Fruit fly (Drosophila melanogaster) whole organism, embryonic: ENCODE measurements around the gene scny.

ENCODE experiments used
- Atf6 ChIP-seq: fragments of 200-800 bp; sonication (Bioruptor generic); IDR thresholded peaks from 2 replicates; pipeline ENCODE4 v1.3.6; 2022; ENCODE audit warnings: missing biosample characterization, missing genetic modification characterization
- B-H2 ChIP-seq: fragments of 200-800 bp; sonication (Bioruptor generic); optimal IDR thresholded peaks from 2 replicates; lab custom pipeline; 2018; ENCODE audit warnings: missing biosample characterization, mild to moderate bottlenecking, missing genetic modification characterization
- CG10565 ChIP-seq: fragments of 200-800 bp; sonication (Bioruptor generic); optimal IDR thresholded peaks from 3 replicates; lab custom pipeline; 2016; ENCODE audit warnings: missing biosample characterization, mild to moderate bottlenecking, missing genetic modification characterization
- CG10654 ChIP-seq: fragments of 200-800 bp; sonication (Bioruptor generic); optimal IDR thresholded peaks from 2 replicates; lab custom pipeline; 2016; ENCODE audit warnings: missing biosample characterization, missing genetic modification characterization
- CG10959 ChIP-seq: fragments of 200-800 bp; sonication (Bioruptor generic); IDR thresholded peaks from 2 replicates; pipeline ENCODE4 v1.3.6; 2022; ENCODE audit warnings: missing biosample characterization, missing genetic modification characterization
- CG1529 ChIP-seq: fragments of 200-800 bp; sonication (Bioruptor generic); optimal IDR thresholded peaks from 3 replicates; lab custom pipeline; 2018; ENCODE audit warnings: missing biosample characterization, missing genetic modification characterization
- CG15696 ChIP-seq: fragments of 200-800 bp; sonication (Bioruptor generic); optimal IDR thresholded peaks from 2 replicates; lab custom pipeline; 2019; ENCODE audit warnings: missing biosample characterization, mild to moderate bottlenecking, missing genetic modification characterization, moderate library complexity
- CG1647 ChIP-seq: fragments of 200-800 bp; sonication (Bioruptor generic); optimal IDR thresholded peaks from 3 replicates; lab custom pipeline; 2016; ENCODE audit warnings: missing biosample characterization, missing genetic modification characterization
- CG18011 ChIP-seq: fragments of 200-800 bp; sonication (Bioruptor generic); optimal IDR thresholded peaks from 2 replicates; lab custom pipeline; 2017; ENCODE audit warnings: missing biosample characterization, missing genetic modification characterization, mild to moderate bottlenecking, moderate library complexity, missing genotype
- CG2120 ChIP-seq: fragments of 200-800 bp; sonication (Bioruptor generic); optimal IDR thresholded peaks from 3 replicates; lab custom pipeline; 2016; ENCODE audit warnings: missing biosample characterization, missing genetic modification characterization
- CG2712 ChIP-seq: fragments of 200-800 bp; optimal IDR thresholded peaks from 3 replicates; lab custom pipeline; 2019; ENCODE audit warnings: missing biosample characterization, mild to moderate bottlenecking, missing genetic modification characterization, moderate library complexity
- CG31441 ChIP-seq: fragments of 200-800 bp; sonication (Bioruptor generic); IDR thresholded peaks from 2 replicates; pipeline ENCODE4 v1.3.6; 2022; ENCODE audit warnings: missing biosample characterization, missing genetic modification characterization
- CG32772 ChIP-seq: fragments of 200-800 bp; sonication (Bioruptor generic); IDR thresholded peaks from 2 replicates; pipeline ENCODE4 v1.3.6; 2022; ENCODE audit warnings: missing biosample characterization, missing genetic modification characterization
- CG33557 ChIP-seq: fragments of 200-800 bp; sonication (Bioruptor generic); optimal IDR thresholded peaks from 2 replicates; lab custom pipeline; 2019; ENCODE audit warnings: missing biosample characterization, mild to moderate bottlenecking, missing genetic modification characterization, moderate library complexity
- CG34224 ChIP-seq: fragments of 200-800 bp; sonication (Bioruptor generic); IDR thresholded peaks from 3 replicates; pipeline ENCODE4 v1.3.6; 2022; ENCODE audit warnings: missing biosample characterization, missing genetic modification characterization; ENCODE audit not compliant: partially characterized antibody
- CG4854 ChIP-seq: fragments of 200-800 bp; sonication (Bioruptor generic); optimal IDR thresholded peaks from 2 replicates; lab custom pipeline; 2016; ENCODE audit warnings: missing biosample characterization, missing genetic modification characterization, inconsistent platforms
- CG6254 ChIP-seq: fragments of 200-800 bp; sonication (Bioruptor generic); optimal IDR thresholded peaks from 3 replicates; lab custom pipeline; 2017; ENCODE audit warnings: mild to moderate bottlenecking, missing biosample characterization, missing genetic modification reagents, missing genetic modification characterization
- CG6272 ChIP-seq: fragments of 200-800 bp; sonication (Bioruptor generic); IDR thresholded peaks from 2 replicates; pipeline ENCODE4 v1.3.6; 2022; ENCODE audit warnings: missing biosample characterization, missing genetic modification characterization
- CG7963 ChIP-seq: fragments of 200-800 bp; sonication (Bioruptor generic); IDR thresholded peaks from 3 replicates; pipeline ENCODE4 v1.3.6; 2022; ENCODE audit warnings: missing biosample characterization, missing genetic modification characterization; ENCODE audit not compliant: partially characterized antibody
- CG9437 ChIP-seq: fragments of 200-800 bp; sonication (Bioruptor generic); optimal IDR thresholded peaks from 2 replicates; lab custom pipeline; 2018; ENCODE audit warnings: missing biosample characterization, mild to moderate bottlenecking, missing genetic modification characterization
- D19A ChIP-seq: fragments of 200-800 bp; optimal IDR thresholded peaks from 3 replicates; lab custom pipeline; 2019; ENCODE audit warnings: missing biosample characterization, mild to moderate bottlenecking, missing genetic modification characterization, moderate library complexity
- Deaf1 ChIP-seq: fragments of 200-800 bp; optimal IDR thresholded peaks from 3 replicates; lab custom pipeline; 2019; ENCODE audit warnings: missing biosample characterization, mild to moderate bottlenecking, missing genetic modification characterization, moderate library complexity
- Dfd ChIP-seq, 2 experiments: fragments of >200 bp; optimal IDR thresholded peaks; 2 replicates each; lab custom pipeline; 2017; ENCODE audit warnings: missing biosample characterization in 2 of 2, missing genetic modification characterization in 2 of 2
- Doc2 ChIP-seq: fragments of 200-800 bp; sonication (Bioruptor generic); IDR thresholded peaks from 2 replicates; pipeline ENCODE4 v1.3.6; 2022; ENCODE audit warnings: missing biosample characterization, missing genetic modification characterization
- Ets65A ChIP-seq: fragments of 200-800 bp; sonication (Bioruptor generic); peaks from one replicate; lab custom pipeline; 2016; ENCODE audit warnings: missing biosample characterization, missing genetic modification characterization
- Ets97D ChIP-seq: fragments of 200-800 bp; sonication (Bioruptor generic); optimal IDR thresholded peaks from 3 replicates; lab custom pipeline; 2016; ENCODE audit warnings: missing biosample characterization, missing genetic modification characterization
- Hey ChIP-seq: fragments of 200-800 bp; sonication (Bioruptor generic); optimal IDR thresholded peaks from 3 replicates; lab custom pipeline; 2018; ENCODE audit warnings: missing biosample characterization, mild to moderate bottlenecking, missing genetic modification characterization
- Hmr ChIP-seq: fragments of 200-800 bp; sonication (Bioruptor generic); optimal IDR thresholded peaks from 3 replicates; lab custom pipeline; 2017; ENCODE audit warnings: mild to moderate bottlenecking, missing biosample characterization, missing genetic modification reagents, missing genetic modification characterization
- Hmx ChIP-seq: fragments of 200-800 bp; sonication (Bioruptor generic); optimal IDR thresholded peaks from 2 replicates; lab custom pipeline; 2016; ENCODE audit warnings: missing biosample characterization, missing genetic modification characterization
- Mrtf ChIP-seq: fragments of 200-800 bp; sonication (Bioruptor generic); IDR thresholded peaks from 3 replicates; pipeline ENCODE4 v1.3.6; 2022; ENCODE audit warnings: missing biosample characterization, missing genetic modification characterization
- Myb ChIP-seq: fragments of 200-800 bp; sonication (Bioruptor generic); optimal IDR thresholded peaks from 2 replicates; lab custom pipeline; 2016; ENCODE audit warnings: missing biosample characterization, missing genetic modification characterization
- Sry-δ ChIP-seq: fragments of 200-800 bp; sonication (Bioruptor generic); optimal IDR thresholded peaks from 2 replicates; lab custom pipeline; 2016; ENCODE audit warnings: missing biosample characterization, missing genetic modification characterization
- Trl ChIP-seq, 3 experiments: fragments of >200 bp in 2 of 3; fragments of 200-800 bp in 1 of 3; sonication (Bioruptor generic) in 1 of 3; optimal IDR thresholded peaks; 2 replicates in 1 of 3; 3 replicates in 2 of 3; lab custom pipeline; 2016 to 2017; ENCODE audit warnings: missing biosample characterization in 1 of 3, missing genetic modification characterization in 1 of 3
- ap ChIP-seq: fragments of 200-800 bp; sonication (Bioruptor generic); IDR thresholded peaks from 2 replicates; pipeline ENCODE4 v1.3.6; 2022; ENCODE audit warnings: missing biosample characterization, missing genetic modification characterization
- btn ChIP-seq: fragments of 200-800 bp; sonication (Bioruptor generic); optimal IDR thresholded peaks from 2 replicates; lab custom pipeline; 2016; ENCODE audit warnings: missing biosample characterization, missing genetic modification characterization
- crol ChIP-seq: fragments of 200-800 bp; sonication (Bioruptor generic); IDR thresholded peaks from 2 replicates; pipeline ENCODE4 v1.3.6; 2022; ENCODE audit warnings: missing biosample characterization, missing genetic modification characterization
- dan ChIP-seq: fragments of 200-800 bp; sonication (Bioruptor generic); IDR thresholded peaks from 2 replicates; pipeline ENCODE4 v1.3.6; 2022; ENCODE audit warnings: missing biosample characterization, missing genetic modification characterization
- dpn ChIP-seq, 2 experiments: fragments of 200-800 bp; sonication (Bioruptor generic); optimal IDR thresholded peaks; 3 replicates each; lab custom pipeline; 2016; ENCODE audit warnings: missing biosample characterization in 2 of 2, missing genetic modification characterization in 2 of 2
- exex ChIP-seq: fragments of 200-800 bp; sonication (Bioruptor generic); optimal IDR thresholded peaks from 4 replicates; lab custom pipeline; 2018; ENCODE audit warnings: missing biosample characterization, mild to moderate bottlenecking, missing genetic modification characterization, moderate library complexity
- hth ChIP-seq: fragments of >200 bp; optimal IDR thresholded peaks from 2 replicates; lab custom pipeline; 2017; ENCODE audit warnings: inconsistent platforms
- insv ChIP-seq, 2 experiments: fragments of 200-800 bp; sonication (Bioruptor generic); optimal IDR thresholded peaks; 3 replicates each; lab custom pipeline; 2016 to 2018; ENCODE audit warnings: missing biosample characterization in 2 of 2, missing genetic modification characterization in 2 of 2
- ken ChIP-seq: fragments of 200-800 bp; sonication (Bioruptor generic); IDR thresholded peaks from 3 replicates; pipeline ENCODE4 v1.3.6; 2022; ENCODE audit warnings: missing biosample characterization, missing genetic modification characterization
- nmo ChIP-seq: fragments of 200-800 bp; sonication (Bioruptor generic); optimal IDR thresholded peaks from 2 replicates; lab custom pipeline; 2018; ENCODE audit warnings: missing biosample characterization, mild to moderate bottlenecking, missing genetic modification characterization, moderate library complexity
- otp ChIP-seq: fragments of 200-800 bp; sonication (Bioruptor generic); IDR thresholded peaks from 3 replicates; pipeline ENCODE4, ENCODE4 v1.3.6; 2022; ENCODE audit warnings: missing biosample characterization, missing genetic modification characterization
- pb ChIP-seq: fragments of 200-800 bp; sonication (Bioruptor generic); optimal IDR thresholded peaks from 3 replicates; lab custom pipeline; 2016; ENCODE audit warnings: missing biosample characterization, missing genetic modification characterization
- pfk ChIP-seq: fragments of 200-800 bp; sonication (Bioruptor generic); optimal IDR thresholded peaks from 2 replicates; lab custom pipeline; 2018; ENCODE audit warnings: missing biosample characterization, mild to moderate bottlenecking, missing genetic modification characterization, moderate library complexity
- sob ChIP-seq: fragments of 200-800 bp; sonication (Bioruptor generic); IDR thresholded peaks from 2 replicates; pipeline ENCODE4 v1.3.6; 2022; ENCODE audit warnings: missing biosample characterization, missing genetic modification characterization
- tio ChIP-seq: fragments of 200-800 bp; sonication (Bioruptor generic); optimal IDR thresholded peaks from 2 replicates; lab custom pipeline; 2017; ENCODE audit warnings: missing biosample characterization, missing genetic modification characterization, inconsistent platforms
- tll ChIP-seq, 2 experiments: fragments of 200-800 bp in 1 of 2; fragments of >200 bp in 1 of 2; sonication (Bioruptor generic) in 1 of 2; optimal IDR thresholded peaks; 2 replicates each; lab custom pipeline; 2017 to 2019; ENCODE audit warnings: missing biosample characterization in 2 of 2, missing genetic modification characterization in 2 of 2, mild to moderate bottlenecking in 1 of 2, moderate library complexity in 1 of 2
- trh ChIP-seq: fragments of 200-800 bp; sonication (Bioruptor generic); optimal IDR thresholded peaks from 2 replicates; lab custom pipeline; 2016; ENCODE audit warnings: missing biosample characterization, missing genetic modification characterization

The scny gene

DNA sequence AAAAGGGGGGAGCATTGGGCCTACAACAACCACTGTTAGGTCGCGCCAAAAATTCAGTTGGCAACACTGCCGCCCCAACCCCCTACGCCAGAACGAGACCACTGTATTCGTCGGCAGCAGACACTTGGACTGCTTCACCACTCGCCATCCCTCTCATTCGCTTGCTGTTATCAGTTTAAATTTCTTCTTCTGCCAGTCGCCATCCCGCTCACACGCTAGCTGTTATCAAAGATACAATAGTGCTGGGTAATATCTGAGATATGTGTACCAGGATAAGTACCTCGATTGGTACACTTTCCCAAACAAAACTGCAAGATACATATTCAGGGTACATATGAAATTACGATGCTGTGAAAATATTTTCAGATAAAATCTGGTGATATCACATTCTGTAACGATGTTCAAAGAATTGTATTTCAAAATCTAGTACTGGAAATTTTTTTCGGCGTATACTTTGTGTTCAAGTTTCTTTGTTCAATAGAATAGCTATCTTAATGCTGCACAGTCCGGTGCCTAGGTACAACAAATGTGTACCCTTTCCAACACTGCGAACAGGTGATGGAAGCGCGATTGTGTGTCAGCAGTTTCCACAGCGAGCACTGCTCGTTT, 2.1 kb downstream of the scny start (continued):
- TF ChIP-seq ken (GFP tag; lab: Robert Waterston, UW) (0 out of 3 replicates have a peak, but pooled peaks have one; percentile 40), dan (GFP tag; lab: Robert Waterston, UW) (no peak), CG7963 (no peak), exex (tag; lab: Kevin White, UChicago) (no peak), CG6254 (GFP tag; lab: Kevin White, UChicago) (no peak), Hmx (peak; percentile 65), CG15696 (tag; lab: Kevin White, UChicago) (peak; percentile 84), CG6272 (no peak), Sry-δ (GFP tag; lab: Kevin White, UChicago) (peak; percentile 63), B-H2 (peak; percentile 87), CG33557 (GFP tag; lab: Kevin White, UChicago) (peak; percentile 86), Hmr (peak; percentile 91), crol (GFP tag; lab: Robert Waterston, UW) (peak; percentile 88), Doc2 (no peak), Atf6 (GFP tag; lab: Robert Waterston, UW) (peak; percentile 82), btn (GFP tag; lab: Kevin White, UChicago) (peak; percentile 49), CG10565 (GFP tag; lab: Kevin White, UChicago) (peak; percentile 65), tll (GFP tag; optimal IDR thresholded peaks at IDR 0.05; lab: Kevin White, UChicago) (no peak), CG31441 (GFP tag; lab: Robert Waterston, UW) (no peak; the same call in none of the 2 replicates), Ets97D (GFP tag; lab: Kevin White, UChicago) (peak; percentile 74), hth (lab: Kevin White, UChicago) (no peak), otp (GFP tag; lab: Robert Waterston, UW) (peak; percentile 6; the same call in 1 of the 3 replicates), Trl (optimal IDR thresholded peaks at IDR 0.05; lab: Kevin White, UChicago) (no peak), Trl (GFP tag; optimal IDR thresholded peaks at IDR 0.05; lab: Kevin White, UChicago) (peak; percentile 92), CG9437 (GFP tag; lab: Kevin White, UChicago) (peak; percentile 80), Mrtf (peak; percentile 43; the same call in 1 of the 3 replicates), Ets65A (GFP tag; lab: Kevin White, UChicago) (peak; percentile 96), dpn (GFP tag; optimal IDR thresholded peaks at IDR 0.05; lab: Kevin White, UChicago) (peak; percentile 82 to 86), trh (GFP tag; lab: Kevin White, UChicago) (no peak), pfk (GFP tag; lab: Kevin White, UChicago) (peak; percentile 28), CG10959 (no peak), ap (peak; percentile 48; the same call in 1 of the 2 replicates), CG32772 (GFP tag; lab: Robert Waterston, UW) (peak; percentile 48; the same call in 1 of the 2 replicates), CG4854 (peak; percentile 90), CG1529 (peak; percentile 82), Dfd (GFP tag; optimal IDR thresholded peaks at IDR 0.05; lab: Kevin White, UChicago) (no peak), tio (GFP tag; lab: Kevin White, UChicago) (no peak), CG18011 (GFP tag; lab: Kevin White, UChicago) (peak; percentile 73), D19A (tag; lab: Kevin White, UChicago) (no peak), insv (GFP tag; optimal IDR thresholded peaks at IDR 0.05; lab: Kevin White, UChicago) (peak in 1 of 2 experiments; percentile 75), sob (GFP tag; lab: Robert Waterston, UW) (peak; percentile 71), Myb (peak; percentile 76), nmo (GFP tag; lab: Kevin White, UChicago) (peak; percentile 89), Deaf1 (tag; lab: Kevin White, UChicago) (peak; percentile 59), Hey (tag; lab: Kevin White, UChicago) (peak; percentile 22), CG10654 (GFP tag; lab: Kevin White, UChicago) (peak; percentile 76), CG2712 (peak; percentile 87), CG1647 (peak; percentile 68), CG34224 (GFP tag; lab: Robert Waterston, UW) (no peak; the same call in 2 of the 3 replicates), pb (peak; percentile 68), CG2120 (peak; percentile 93)
